Fruit fly (Drosophila melanogaster): Measurements from ENCODE around the gene CG2209.

Gene CG2209

dm6 chrX:13023777-13024176 lies 1.8 kb downstream of the CG2209 start (continued):
- peak; percentile 69 for TF ChIP-seq lab (GFP tag; optimal IDR thresholded peaks at IDR 0.05)
- no peak for TF ChIP-seq CG11085 (GFP tag; IDR thresholded peaks at IDR 0.05)
- TF ChIP-seq CG14860 (GFP tag; IDR thresholded peaks at IDR 0.05; ENCODE audit: partially characterized antibody), result no peak
- no peak for TF ChIP-seq Xrp1 (GFP tag; IDR thresholded peaks at IDR 0.05)
- no peak for TF ChIP-seq Eip74EF (GFP tag; optimal IDR thresholded peaks at IDR 0.05)
- no peak for TF ChIP-seq CG9437 (GFP tag; optimal IDR thresholded peaks at IDR 0.05)
- no peak for TF ChIP-seq CG43689 (GFP tag; IDR thresholded peaks at IDR 0.05)
- no peak for TF ChIP-seq CG6272 (GFP tag; IDR thresholded peaks at IDR 0.05)
- TF ChIP-seq CG30431 (GFP tag; optimal IDR thresholded peaks at IDR 0.05), result no peak
- TF ChIP-seq Lpt (GFP tag; optimal IDR thresholded peaks at IDR 0.05), result no peak
- TF ChIP-seq unpg (GFP tag; optimal IDR thresholded peaks at IDR 0.05), result peak; percentile 11
- TF ChIP-seq CG6683 (GFP tag; optimal IDR thresholded peaks at IDR 0.05), result no peak
- TF ChIP-seq CG3065 (GFP tag; optimal IDR thresholded peaks at IDR 0.05), result no peak
- no peak; the same call in 1 of the 2 replicates for TF ChIP-seq vvl (GFP tag; IDR thresholded peaks at IDR 0.05)
- TF ChIP-seq Side (GFP tag; optimal IDR thresholded peaks at IDR 0.05), result no peak
- TF ChIP-seq D19B (GFP tag; optimal IDR thresholded peaks at IDR 0.05), result no peak
- TF ChIP-seq CG17328 (GFP tag; IDR thresholded peaks at IDR 0.05), result no peak
- TF ChIP-seq CG10321 (GFP tag; IDR thresholded peaks at IDR 0.05), result no peak
- peak; percentile 18 for TF ChIP-seq CG10209 (GFP tag; optimal IDR thresholded peaks at IDR 0.05)
- TF ChIP-seq cato (GFP tag; optimal IDR thresholded peaks at IDR 0.05; ENCODE audit: borderline replicate concordance), result no peak
- no peak for TF ChIP-seq Vsx1 (GFP tag; optimal IDR thresholded peaks at IDR 0.05)
- no peak for TF ChIP-seq gcm (GFP tag; optimal IDR thresholded peaks at IDR 0.05)
- no peak for TF ChIP-seq CrebB (tag; optimal IDR thresholded peaks at IDR 0.05)
- no peak for TF ChIP-seq CG30020 (tag; optimal IDR thresholded peaks at IDR 0.05)
- TF ChIP-seq CG16863 (GFP tag; optimal IDR thresholded peaks at IDR 0.05), result no peak
- no peak for TF ChIP-seq Opbp (GFP tag; IDR thresholded peaks at IDR 0.05; ENCODE audit: partially characterized antibody)
- no peak for TF ChIP-seq CG17829 (tag; optimal IDR thresholded peaks at IDR 0.05)
- no peak for TF ChIP-seq knrl (GFP tag; IDR thresholded peaks at IDR 0.05; ENCODE audit: partially characterized antibody)
- TF ChIP-seq CG12236 (GFP tag; optimal IDR thresholded peaks at IDR 0.05), result no peak
- no peak for TF ChIP-seq insv (GFP tag; optimal IDR thresholded peaks at IDR 0.05)
- TF ChIP-seq fd64A (GFP tag; optimal IDR thresholded peaks at IDR 0.05), result no peak
- no peak for TF ChIP-seq CG1647 (GFP tag; optimal IDR thresholded peaks at IDR 0.05)
- TF ChIP-seq CG12071 (GFP tag; optimal IDR thresholded peaks at IDR 0.05), result peak; percentile 20
- no peak for TF ChIP-seq tap (tag; optimal IDR thresholded peaks at IDR 0.05)
- TF ChIP-seq toy (GFP tag; IDR thresholded peaks at IDR 0.05), result no peak
- no peak for TF ChIP-seq CG15011 (GFP tag; optimal IDR thresholded peaks at IDR 0.05)
- TF ChIP-seq CG15073 (GFP tag; optimal IDR thresholded peaks at IDR 0.05), result no peak
- no peak for TF ChIP-seq CG18262 (tag; optimal IDR thresholded peaks at IDR 0.05)
- peak; percentile 35 for TF ChIP-seq Sox102F (GFP tag; optimal IDR thresholded peaks at IDR 0.05)
- TF ChIP-seq exex (tag; optimal IDR thresholded peaks at IDR 0.05), result no peak
- peak; percentile 54 for TF ChIP-seq CG7556 (GFP tag; optimal IDR thresholded peaks at IDR 0.05)
- TF ChIP-seq Hmr (GFP tag; optimal IDR thresholded peaks at IDR 0.05), result peak; percentile 59
- TF ChIP-seq CG8388 (GFP tag; optimal IDR thresholded peaks at IDR 0.05), result no peak
- TF ChIP-seq cas (GFP tag; IDR thresholded peaks at IDR 0.05), result no peak
- no peak for TF ChIP-seq gt (GFP tag; IDR thresholded peaks at IDR 0.05)
- no peak for TF ChIP-seq onecut (GFP tag; IDR thresholded peaks at IDR 0.05)
- no peak for TF ChIP-seq vnd (GFP tag; IDR thresholded peaks at IDR 0.05; ENCODE audit: partially characterized antibody)
- TF ChIP-seq CG10274 (GFP tag; optimal IDR thresholded peaks at IDR 0.05), result no peak
- no peak for TF ChIP-seq Spps (tag; optimal IDR thresholded peaks at IDR 0.05)
- no peak for TF ChIP-seq dmrt11E (tag; optimal IDR thresholded peaks at IDR 0.05)
- no peak for TF ChIP-seq Gug (GFP tag; IDR thresholded peaks at IDR 0.05)

Data from whole organism, embryonic.